Fruit fly (Drosophila melanogaster) whole organism, embryonic: ENCODE results near the gene Sse.

Experiments used
- Atf-2 ChIP-seq: fragments of 200-800 bp; sonication (Bioruptor generic); optimal IDR thresholded peaks from 2 replicates; lab custom pipeline; 2016; ENCODE audit warnings: missing biosample characterization, missing genetic modification characterization
- BEAF-32 ChIP-seq: fragments of 200-800 bp; sonication (Bioruptor generic); optimal IDR thresholded peaks from 3 replicates; lab custom pipeline; 2017; ENCODE audit warnings: missing biosample characterization, missing genetic modification characterization, mild to moderate bottlenecking, moderate library complexity, missing genetic modification reagents
- Bteb2 ChIP-seq: fragments of 200-800 bp; sonication (Bioruptor generic); optimal IDR thresholded peaks from 2 replicates; lab custom pipeline; 2016; ENCODE audit warnings: missing biosample characterization, missing genetic modification characterization
- C15 ChIP-seq: fragments of 200-800 bp; sonication (Bioruptor generic); IDR thresholded peaks from 3 replicates; pipeline ENCODE4 v1.3.6; 2022; ENCODE audit warnings: missing biosample characterization, missing genetic modification characterization
- CG10267 ChIP-seq: fragments of 200-800 bp; sonication (Bioruptor generic); optimal IDR thresholded peaks from 2 replicates; lab custom pipeline; 2018; ENCODE audit warnings: missing biosample characterization, mild to moderate bottlenecking, missing genetic modification characterization, moderate library complexity
- CG12219 ChIP-seq: fragments of 200-800 bp; sonication (Bioruptor generic); optimal IDR thresholded peaks from 3 replicates; lab custom pipeline; 2018; ENCODE audit warnings: missing biosample characterization, mild to moderate bottlenecking, missing genetic modification characterization
- CG12299 ChIP-seq: fragments of 200-800 bp; sonication (Bioruptor generic); optimal IDR thresholded peaks from 2 replicates; lab custom pipeline; 2018; ENCODE audit warnings: missing biosample characterization, mild to moderate bottlenecking, missing genetic modification characterization
- CG14710 ChIP-seq: fragments of 200-800 bp; sonication (Bioruptor generic); optimal IDR thresholded peaks from 3 replicates; lab custom pipeline; 2019; ENCODE audit warnings: missing biosample characterization, mild to moderate bottlenecking, missing genetic modification characterization, moderate library complexity
- CG17829 ChIP-seq: fragments of 200-800 bp; optimal IDR thresholded peaks from 2 replicates; lab custom pipeline; 2019; ENCODE audit warnings: missing biosample characterization, mild to moderate bottlenecking, missing genetic modification characterization, moderate library complexity
- CG2712 ChIP-seq: fragments of 200-800 bp; optimal IDR thresholded peaks from 3 replicates; lab custom pipeline; 2019; ENCODE audit warnings: missing biosample characterization, mild to moderate bottlenecking, missing genetic modification characterization, moderate library complexity
- CG31441 ChIP-seq: fragments of 200-800 bp; sonication (Bioruptor generic); IDR thresholded peaks from 2 replicates; pipeline ENCODE4 v1.3.6; 2022; ENCODE audit warnings: missing biosample characterization, missing genetic modification characterization
- CG6175 ChIP-seq: fragments of 200-800 bp; sonication (Bioruptor generic); IDR thresholded peaks from 3 replicates; pipeline ENCODE4 v1.3.6; 2022; ENCODE audit warnings: missing biosample characterization, missing genetic modification characterization
- CG6254 ChIP-seq: fragments of 200-800 bp; sonication (Bioruptor generic); optimal IDR thresholded peaks from 3 replicates; lab custom pipeline; 2017; ENCODE audit warnings: mild to moderate bottlenecking, missing biosample characterization, missing genetic modification reagents, missing genetic modification characterization
- CG6854 ChIP-seq: fragments of 200-800 bp; sonication (Bioruptor generic); optimal IDR thresholded peaks from 3 replicates; lab custom pipeline; 2017; ENCODE audit warnings: missing biosample characterization, mild to moderate bottlenecking, missing genetic modification characterization
- CG7556 ChIP-seq: fragments of 200-800 bp; sonication (Bioruptor generic); optimal IDR thresholded peaks from 2 replicates; lab custom pipeline; 2017; ENCODE audit warnings: missing biosample characterization, mild to moderate bottlenecking, missing genetic modification characterization
- D ChIP-seq, 2 experiments: fragments of 200-800 bp in 1 of 2; fragments of >200 bp in 1 of 2; sonication (Bioruptor generic) in 1 of 2; optimal IDR thresholded peaks; 2 replicates in 1 of 2; 3 replicates in 1 of 2; lab custom pipeline; 2017; ENCODE audit warnings: mild to moderate bottlenecking in 1 of 2, missing biosample characterization in 1 of 2, missing genetic modification characterization in 1 of 2, missing genetic modification reagents in 1 of 2
- D19A ChIP-seq: fragments of 200-800 bp; optimal IDR thresholded peaks from 3 replicates; lab custom pipeline; 2019; ENCODE audit warnings: missing biosample characterization, mild to moderate bottlenecking, missing genetic modification characterization, moderate library complexity
- Ets65A ChIP-seq: fragments of 200-800 bp; sonication (Bioruptor generic); peaks from one replicate; lab custom pipeline; 2016; ENCODE audit warnings: missing biosample characterization, missing genetic modification characterization
- Ets97D ChIP-seq: fragments of 200-800 bp; sonication (Bioruptor generic); optimal IDR thresholded peaks from 3 replicates; lab custom pipeline; 2016; ENCODE audit warnings: missing biosample characterization, missing genetic modification characterization
- H15 ChIP-seq: fragments of 200-800 bp; sonication (Bioruptor generic); IDR thresholded peaks from 3 replicates; pipeline ENCODE4 v1.3.6; 2022; ENCODE audit warnings: missing biosample characterization, missing genetic modification characterization
- HmgZ ChIP-seq: fragments of 200-800 bp; sonication (Bioruptor generic); optimal IDR thresholded peaks from 2 replicates; lab custom pipeline; 2018; ENCODE audit warnings: missing biosample characterization, mild to moderate bottlenecking, missing genetic modification characterization
- Mes4 ChIP-seq: fragments of 200-800 bp; sonication (Bioruptor generic); optimal IDR thresholded peaks from 2 replicates; lab custom pipeline; 2016; ENCODE audit warnings: missing biosample characterization, missing genetic modification characterization
- Pdp1 ChIP-seq, 2 experiments: fragments of 200-800 bp; sonication (Bioruptor generic); optimal IDR thresholded peaks; 3 replicates each; lab custom pipeline; 2016; ENCODE audit warnings: missing biosample characterization in 2 of 2, missing genetic modification characterization in 2 of 2, mild to moderate bottlenecking in 1 of 2, moderate library complexity in 1 of 2
- Ravus ChIP-seq: fragments of 200-800 bp; sonication (Bioruptor generic); IDR thresholded peaks from 2 replicates; pipeline ENCODE4 v1.3.6; 2022; ENCODE audit warnings: missing biosample characterization, missing genetic modification characterization
- Scr ChIP-seq: fragments of 200-800 bp; sonication (Bioruptor generic); IDR thresholded peaks from 2 replicates; pipeline ENCODE4 v1.3.6; 2022; ENCODE audit warnings: missing biosample characterization, missing genetic modification characterization; ENCODE audit not compliant: partially characterized antibody
- bsh ChIP-seq, 2 experiments: fragments of 200-800 bp; sonication (Bioruptor generic); optimal IDR thresholded peaks; 2 replicates each; lab custom pipeline; 2017 to 2018; ENCODE audit warnings: mild to moderate bottlenecking in 2 of 2, missing biosample characterization in 2 of 2, missing genetic modification characterization in 2 of 2, moderate library complexity in 1 of 2
- btn ChIP-seq: fragments of 200-800 bp; sonication (Bioruptor generic); optimal IDR thresholded peaks from 2 replicates; lab custom pipeline; 2016; ENCODE audit warnings: missing biosample characterization, missing genetic modification characterization
- chm ChIP-seq: fragments of 200-800 bp; sonication (Bioruptor generic); IDR thresholded peaks from 2 replicates; pipeline ENCODE4 v1.3.6; 2022; ENCODE audit warnings: missing biosample characterization, missing genetic modification characterization
- chn ChIP-seq: fragments of 200-800 bp; sonication (Bioruptor generic); optimal IDR thresholded peaks from 2 replicates; lab custom pipeline; 2016; ENCODE audit warnings: missing biosample characterization, missing genetic modification characterization
- ci ChIP-seq: fragments of 200-800 bp; sonication (Bioruptor generic); IDR thresholded peaks from 3 replicates; pipeline ENCODE4 v1.3.6; 2022; ENCODE audit warnings: missing biosample characterization, missing genetic modification characterization
- danr ChIP-seq: fragments of 200-800 bp; sonication (Bioruptor generic); IDR thresholded peaks from 2 replicates; pipeline ENCODE4 v1.3.6; 2022; ENCODE audit warnings: missing biosample characterization, missing genetic modification characterization
- ems ChIP-seq: fragments of 200-800 bp; sonication (Bioruptor generic); optimal IDR thresholded peaks from 3 replicates; lab custom pipeline; 2016; ENCODE audit warnings: missing biosample characterization, missing genetic modification characterization
- fd102C ChIP-seq: fragments of 200-800 bp; sonication (Bioruptor generic); optimal IDR thresholded peaks from 2 replicates; lab custom pipeline; 2018; ENCODE audit warnings: missing biosample characterization, mild to moderate bottlenecking, missing genetic modification characterization, moderate library complexity
- fd3F ChIP-seq: fragments of 200-800 bp; sonication (Bioruptor generic); optimal IDR thresholded peaks from 2 replicates; lab custom pipeline; 2018; ENCODE audit warnings: missing biosample characterization, mild to moderate bottlenecking, missing genetic modification characterization, moderate library complexity
- fu2 ChIP-seq: fragments of 200-800 bp; sonication (Bioruptor generic); optimal IDR thresholded peaks from 2 replicates; lab custom pipeline; 2016; ENCODE audit warnings: missing biosample characterization, missing genetic modification characterization
- gem ChIP-seq: fragments of 200-800 bp; sonication (Bioruptor generic); optimal IDR thresholded peaks from 2 replicates; lab custom pipeline; 2019; ENCODE audit warnings: missing biosample characterization, mild to moderate bottlenecking, missing genetic modification characterization, moderate library complexity
- gt ChIP-seq: fragments of 200-800 bp; sonication (Bioruptor generic); IDR thresholded peaks from 2 replicates; pipeline ENCODE4 v1.3.6; 2022; ENCODE audit warnings: missing biosample characterization, missing genetic modification characterization
- h ChIP-seq: fragments of >200 bp; optimal IDR thresholded peaks from 2 replicates; lab custom pipeline; 2017
- hbn ChIP-seq: fragments of 200-800 bp; sonication (Bioruptor generic); IDR thresholded peaks from 2 replicates; pipeline ENCODE4 v1.3.6; 2022; ENCODE audit warnings: missing biosample characterization, missing genetic modification characterization; ENCODE audit not compliant: partially characterized antibody
- mld ChIP-seq: fragments of 200-800 bp; sonication (Bioruptor generic); IDR thresholded peaks from 3 replicates; pipeline ENCODE4 v1.3.6; 2022; ENCODE audit warnings: missing biosample characterization, missing genetic modification characterization; ENCODE audit not compliant: partially characterized antibody
- phol ChIP-seq: fragments of 200-800 bp; sonication (Bioruptor generic); optimal IDR thresholded peaks from 3 replicates; lab custom pipeline; 2018; ENCODE audit warnings: missing biosample characterization, mild to moderate bottlenecking, missing genetic modification characterization, moderate library complexity
- prd ChIP-seq, 3 experiments: fragments of >200 bp in 2 of 3; fragments of 200-800 bp in 1 of 3; sonication (Bioruptor generic) in 1 of 3; optimal IDR thresholded peaks in 2 of 3; IDR thresholded peaks in 1 of 3; 2 replicates in 2 of 3; 3 replicates in 1 of 3; pipeline versions ENCODE4 v1.3.6 to Lab custom; 2017 to 2022; ENCODE audit warnings: missing biosample characterization in 1 of 3, missing genetic modification characterization in 1 of 3
- shn ChIP-seq: fragments of 200-800 bp; sonication (Bioruptor generic); optimal IDR thresholded peaks from 3 replicates; lab custom pipeline; 2016; ENCODE audit warnings: missing biosample characterization, missing genetic modification characterization
- trem ChIP-seq: fragments of 200-800 bp; optimal IDR thresholded peaks from 3 replicates; lab custom pipeline; 2019; ENCODE audit warnings: missing biosample characterization, mild to moderate bottlenecking, missing genetic modification characterization, moderate library complexity
- zf30C ChIP-seq: fragments of 200-800 bp; sonication (Bioruptor generic); optimal IDR thresholded peaks from 3 replicates; lab custom pipeline; 2018; ENCODE audit warnings: missing biosample characterization, mild to moderate bottlenecking, missing genetic modification characterization

Gene Sse

dm6 chr3L:5633247-5634187 is 28.5 kb downstream of the Sse start (continued):
- no peak for TF ChIP-seq zf30C (GFP tag; lab: Kevin White, UChicago)
- no peak for TF ChIP-seq D (optimal IDR thresholded peaks at IDR 0.05; lab: Kevin White, UChicago)
- no peak for TF ChIP-seq D (GFP tag; optimal IDR thresholded peaks at IDR 0.05; lab: Kevin White, UChicago)
- no peak for TF ChIP-seq D19A
- TF ChIP-seq phol: peak; percentile 9
- TF ChIP-seq CG10267: peak; percentile 3
- TF ChIP-seq C15 (GFP tag; lab: Robert Waterston, UW): no peak
- 0 out of 2 replicates have a peak, but pooled peaks have one; percentile 9 for TF ChIP-seq CG31441 (GFP tag; lab: Robert Waterston, UW)
- no peak for TF ChIP-seq hbn (GFP tag; lab: Robert Waterston, UW)
- peak; percentile 6 for TF ChIP-seq gem (tag; lab: Kevin White, UChicago)
- peak; percentile 54 for TF ChIP-seq CG2712 (tag; lab: Kevin White, UChicago)
- no peak for TF ChIP-seq CG6854 (GFP tag; lab: Kevin White, UChicago)
- no peak for TF ChIP-seq CG7556 (GFP tag; lab: Kevin White, UChicago)
- peak in 1 of 2 experiments; percentile 66 for TF ChIP-seq bsh (GFP tag; optimal IDR thresholded peaks at IDR 0.05; lab: Kevin White, UChicago)
- TF ChIP-seq chm (GFP tag; lab: Robert Waterston, UW): no peak
- peak; percentile 30 for TF ChIP-seq CG14710 (tag; lab: Kevin White, UChicago)
- TF ChIP-seq prd (optimal IDR thresholded peaks at IDR 0.05; lab: Kevin White, UChicago): no peak
- TF ChIP-seq prd (GFP tag; IDR thresholded peaks at IDR 0.05; lab: Robert Waterston, UW): no peak
- TF ChIP-seq CG17829 (tag; lab: Kevin White, UChicago): peak; percentile 15
- no peak for TF ChIP-seq gt
- TF ChIP-seq trem (tag; lab: Kevin White, UChicago): peak; percentile 17
- no peak for TF ChIP-seq ci (GFP tag; lab: Robert Waterston, UW)

- TF ChIP-seq Pdp1 (GFP tag; optimal IDR thresholded peaks at IDR 0.05; lab: Kevin White, UChicago): peak in 1 of 2 experiments; percentile 82
- TF ChIP-seq CG12299 (tag; lab: Kevin White, UChicago): no peak
- no peak for TF ChIP-seq BEAF-32 (GFP tag; lab: Kevin White, UChicago)
- no peak for TF ChIP-seq fd102C (GFP tag; lab: Kevin White, UChicago)
Measured at dm6 chr3L:5631917-5632316, 30.1 kb downstream of the Sse start.

- TF ChIP-seq Ets97D (GFP tag; lab: Kevin White, UChicago): no peak
- no peak for TF ChIP-seq Ets65A (GFP tag; lab: Kevin White, UChicago)
- no peak for TF ChIP-seq danr (GFP tag; lab: Robert Waterston, UW)
- no peak for TF ChIP-seq CG6254
- TF ChIP-seq chn (GFP tag; lab: Kevin White, UChicago): no peak
- no peak for TF ChIP-seq h (lab: Kevin White, UChicago)
- TF ChIP-seq CG12219 (GFP tag; lab: Kevin White, UChicago): no peak
- TF ChIP-seq Mes4 (GFP tag; lab: Kevin White, UChicago): no peak
- no peak for TF ChIP-seq Atf-2 (GFP tag; lab: Kevin White, UChicago)
- no peak for TF ChIP-seq Pdp1 (GFP tag; optimal IDR thresholded peaks at IDR 0.05; lab: Kevin White, UChicago)
- no peak for TF ChIP-seq mld (GFP tag; lab: Robert Waterston, UW)
- no peak for TF ChIP-seq H15 (GFP tag; lab: Robert Waterston, UW)
- no peak for TF ChIP-seq Ravus (GFP tag; lab: Robert Waterston, UW)
- peak; percentile 29; the same call in 1 of the 2 replicates for TF ChIP-seq Scr
- no peak for TF ChIP-seq Bteb2 (GFP tag; lab: Kevin White, UChicago)
- no peak for TF ChIP-seq fd3F
- no peak for TF ChIP-seq ems (GFP tag; lab: Kevin White, UChicago)
- no peak for TF ChIP-seq HmgZ (tag; lab: Kevin White, UChicago)
- TF ChIP-seq shn (GFP tag; lab: Kevin White, UChicago): no peak
- TF ChIP-seq CG6175 (GFP tag; lab: Robert Waterston, UW): no peak
- TF ChIP-seq btn (GFP tag; lab: Kevin White, UChicago): no peak
- no peak for TF ChIP-seq fu2
Measured at dm6 chr3L:5630608-5631080, 31.4 kb downstream of the Sse start, which contains the start of gene Blimp-1. Blimp-1 (plus strand) TSS chr3L:5630983.
